Worm (Caenorhabditis elegans): Measurements from ENCODE around the gene K09C8.7.
A peak's percentile ranks its signal among the peaks of the same experiment; 100 is the strongest.

K09C8.7 gene

DNA sequence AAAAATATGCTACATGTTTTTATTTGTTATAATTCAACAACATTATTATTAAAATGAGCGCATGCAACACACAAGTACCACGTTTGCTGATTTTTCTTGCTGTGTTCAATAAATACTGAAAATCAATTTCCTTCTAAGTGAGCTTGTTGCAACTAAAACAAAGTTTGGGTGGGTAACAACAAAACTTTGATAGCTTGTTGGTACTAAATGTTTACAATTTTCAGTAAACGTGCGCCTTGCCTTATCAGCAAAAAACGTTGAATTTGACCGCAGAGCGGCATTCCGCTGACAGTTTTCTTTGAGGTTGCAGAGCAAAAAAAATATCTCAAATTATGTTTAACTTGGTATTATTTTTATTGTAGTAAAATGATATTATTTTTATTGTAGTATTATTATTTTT is 30.2 kb upstream of the K09C8.7 start:
- TF ChIP-seq lir-1 (GFP tag; conservative IDR thresholded peaks at IDR 0.05), result no peak
- no peak for TF ChIP-seq ZK185.1 (tag; optimal IDR thresholded peaks at IDR 0.05; ENCODE audit: poor library complexity, severe bottlenecking)
- no peak for TF ChIP-seq madf-3 (GFP tag; IDR thresholded peaks at IDR 0.05)
- peak; percentile 10 for TF ChIP-seq nhr-80 (tag; optimal IDR thresholded peaks at IDR 0.05)

DNA sequence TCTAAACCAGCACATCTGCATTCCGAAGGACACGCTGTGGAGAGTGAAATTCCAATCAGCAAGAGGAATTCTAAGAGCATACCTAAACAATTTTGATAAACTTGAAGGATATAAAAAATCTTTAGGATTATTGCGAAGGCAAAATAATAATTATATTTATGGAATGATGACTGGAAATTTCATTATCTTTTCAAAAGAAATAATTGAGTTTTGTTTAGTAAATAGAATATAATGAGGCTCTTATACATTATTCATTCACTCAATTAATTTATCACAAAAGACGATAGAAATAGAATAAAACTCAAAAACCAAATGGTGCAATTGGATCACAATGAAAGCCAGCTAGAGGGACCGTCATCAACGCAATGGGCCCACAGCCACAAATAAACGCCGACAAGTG is 28.0 kb upstream of the K09C8.7 start, which contains the start of gene pxn-2:
Gene pxn-2, minus strand, starts transcription at position 101 of the 400 bp plus-strand sequence.
- TF ChIP-seq ets-4 (GFP tag; optimal IDR thresholded peaks at IDR 0.05) (no peak), ztf-28 (GFP tag; IDR thresholded peaks at IDR 0.05) (no peak), F39B2.1 (GFP tag; IDR thresholded peaks at IDR 0.05) (no peak), ztf-22 (GFP tag; optimal IDR thresholded peaks at IDR 0.05) (no peak), lin-35 (GFP tag; optimal IDR thresholded peaks at IDR 0.05) (no peak), ama-1 (optimal IDR thresholded peaks at IDR 0.05) (no peak), ama-1 (GFP tag; optimal IDR thresholded peaks at IDR 0.05) (no peak), snpc-3.4 (tag; optimal IDR thresholded peaks at IDR 0.05) (no peak), ceh-40 (GFP tag; IDR thresholded peaks at IDR 0.05) (no peak), nfya-2 (GFP tag; IDR thresholded peaks at IDR 0.05) (no peak), lsy-27 (tag; optimal IDR thresholded peaks at IDR 0.05; ENCODE audit: borderline replicate concordance, insufficient read depth) (no peak)

DNA sequence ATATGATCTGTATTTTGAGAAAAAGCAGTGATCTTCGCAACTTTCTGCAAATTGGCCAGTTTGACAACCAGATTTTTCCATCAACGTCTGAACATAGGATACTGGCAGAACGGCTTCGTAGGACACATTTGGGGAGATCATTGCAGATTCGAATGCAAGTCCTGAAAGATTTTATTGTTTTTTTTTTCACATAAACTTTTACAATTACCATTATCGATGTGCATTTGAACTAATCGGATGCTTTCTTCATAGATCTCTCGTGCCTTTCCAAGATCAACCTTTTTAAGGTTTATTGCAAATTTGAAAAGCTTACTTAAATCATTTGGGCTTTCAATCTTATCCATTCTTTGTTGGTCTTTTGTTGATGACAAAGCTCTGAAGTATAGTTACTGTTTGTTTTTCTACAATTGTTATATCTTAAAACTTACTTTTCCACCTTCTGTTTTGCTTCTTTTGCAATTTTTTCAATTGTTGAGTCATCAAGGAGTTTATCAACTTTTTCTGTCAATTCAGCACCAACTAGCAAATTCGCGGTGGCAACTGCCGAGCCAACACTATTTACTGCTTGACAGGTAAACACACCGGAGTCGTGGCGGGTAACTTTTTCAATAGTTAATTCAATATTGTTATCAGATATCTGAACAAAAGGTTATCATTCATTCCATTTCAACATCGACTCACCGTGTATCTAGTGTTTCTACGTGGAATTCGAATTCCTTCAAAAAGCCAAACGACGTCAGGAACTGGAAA is 25.4 kb upstream of the K09C8.7 start:
- TF ChIP-seq D2030.7 (GFP tag; IDR thresholded peaks at IDR 0.05) (no peak), atf-7 (tag; optimal IDR thresholded peaks at IDR 0.05) (no peak), zim-3 (tag; optimal IDR thresholded peaks at IDR 0.05) (no peak), F52B5.7 (tag; optimal IDR thresholded peaks at IDR 0.05) (no peak), somi-1 (GFP tag; optimal IDR thresholded peaks at IDR 0.05) (no peak), egl-18 (GFP tag; IDR thresholded peaks at IDR 0.05) (no peak), ceh-91 (GFP tag; IDR thresholded peaks at IDR 0.05) (no peak), Y56A3A.18 (GFP tag; IDR thresholded peaks at IDR 0.05) (no peak), egl-44 (GFP tag; IDR thresholded peaks at IDR 0.05) (no peak), dpl-1 (GFP tag; optimal IDR thresholded peaks at IDR 0.05) (no peak), B0261.1 (tag; optimal IDR thresholded peaks at IDR 0.05) (no peak), T07F8.4 (tag; optimal IDR thresholded peaks at IDR 0.05) (no peak), madf-10 (tag; optimal IDR thresholded peaks at IDR 0.05) (no peak), bed-2 (GFP tag; IDR thresholded peaks at IDR 0.05) (no peak), hrde-1 (tag; optimal IDR thresholded peaks at IDR 0.05; ENCODE audit: borderline replicate concordance) (no peak), ztf-25 (GFP tag; IDR thresholded peaks at IDR 0.05) (no peak), lag-1 (GFP tag; IDR thresholded peaks at IDR 0.05) (no peak), ceh-100 (GFP tag; IDR thresholded peaks at IDR 0.05) (no peak), lin-40 (tag; optimal IDR thresholded peaks at IDR 0.05) (no peak), Y53F4B.3 (GFP tag; IDR thresholded peaks at IDR 0.05) (no peak)

DNA sequence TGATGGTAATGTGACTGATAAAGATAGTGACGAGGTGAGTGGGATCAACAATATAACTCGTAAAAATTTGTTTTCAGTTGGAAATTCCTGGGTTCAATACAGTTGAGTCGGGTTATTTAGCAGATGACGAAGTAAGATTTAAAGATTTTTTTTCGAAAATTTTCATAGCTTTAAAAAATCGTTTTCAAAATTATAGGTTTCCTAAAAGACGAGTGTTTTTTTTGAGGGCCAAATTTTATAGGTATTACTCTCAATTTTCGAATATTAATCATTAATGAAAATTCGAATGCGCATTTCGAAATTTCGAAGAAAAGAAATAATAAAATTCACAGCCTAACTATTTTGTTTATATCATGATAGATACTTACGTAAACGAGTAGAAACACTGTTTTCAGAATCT is 19.9 kb upstream of the K09C8.7 start:
- no peak for TF ChIP-seq rpc-1 (optimal IDR thresholded peaks at IDR 0.05)
- no peak for TF ChIP-seq rpc-1 (tag; optimal IDR thresholded peaks at IDR 0.05)
- TF ChIP-seq ztf-3 (GFP tag; optimal IDR thresholded peaks at IDR 0.05), result no peak

Measured in whole organism, young adult.